Worm (Caenorhabditis elegans) whole organism, late embryonic: ENCODE results near the gene aqp-3.
"Not testable (repeated sequence)": the region's sequence is repeated elsewhere in the genome, so short reads cannot be mapped to it uniquely, and the experiment has no call there.

Experiments used
- F13H6.1 ChIP-seq: sonication (generic microtip); optimal IDR thresholded peaks from 2 replicates; lab custom pipeline; 2016; ENCODE audit warnings: missing genetic modification characterization, missing compliant biosample characterization
- Y22D7AL.16 ChIP-seq: sonication (generic microtip); optimal IDR thresholded peaks from 2 replicates; lab custom pipeline; 2016; ENCODE audit warnings: missing genetic modification characterization, missing compliant biosample characterization
- ahr-1 ChIP-seq: sonication (generic microtip); optimal IDR thresholded peaks from 2 replicates; lab custom pipeline; 2016; ENCODE audit warnings: missing genetic modification characterization, missing compliant biosample characterization
- ama-1 ChIP-seq: fragments of 150-350 bp; optimal IDR thresholded peaks from 2 replicates; lab custom pipeline; 2014
- ceh-14 ChIP-seq: sonication (generic microtip); optimal IDR thresholded peaks from 2 replicates; lab custom pipeline; 2016; ENCODE audit warnings: missing genotype, missing genetic modification characterization, missing compliant biosample characterization
- ceh-18 ChIP-seq: sonication (generic microtip); optimal IDR thresholded peaks from 2 replicates; lab custom pipeline; 2016; ENCODE audit warnings: missing genetic modification characterization, missing compliant biosample characterization
- ceh-19 ChIP-seq: fragments of 200-800 bp; sonication (Bioruptor generic); optimal IDR thresholded peaks from 2 replicates; lab custom pipeline; 2018; ENCODE audit warnings: mild to moderate bottlenecking, missing genetic modification characterization, missing compliant biosample characterization
- ceh-30 ChIP-seq: fragments of 150-350 bp; optimal IDR thresholded peaks from 2 replicates; lab custom pipeline; 2014; ENCODE audit warnings: missing biosample characterization, missing genetic modification characterization
- ceh-34 ChIP-seq: sonication (generic microtip); optimal IDR thresholded peaks from 2 replicates; lab custom pipeline; 2016; ENCODE audit warnings: mild to moderate bottlenecking, missing genetic modification characterization, missing compliant biosample characterization
- ceh-45 ChIP-seq: fragments of 200-800 bp; sonication (Bioruptor generic); IDR thresholded peaks from 2 replicates; pipeline ENCODE4 v1.3.6; 2022; ENCODE audit warnings: missing genetic modification reagents, missing genetic modification characterization, missing compliant biosample characterization
- ceh-48 ChIP-seq: sonication (generic microtip); optimal IDR thresholded peaks from 2 replicates; lab custom pipeline; 2016; ENCODE audit warnings: missing genetic modification characterization, inconsistent platforms, missing compliant biosample characterization
- ceh-6 ChIP-seq: fragments of 200-800 bp; sonication (Bioruptor generic); optimal IDR thresholded peaks from 2 replicates; lab custom pipeline; 2018; ENCODE audit warnings: mild to moderate bottlenecking, missing genetic modification characterization, missing compliant biosample characterization
- ceh-9 ChIP-seq: sonication (generic microtip); optimal IDR thresholded peaks from 2 replicates; lab custom pipeline; 2016; ENCODE audit warnings: mild to moderate bottlenecking, missing genetic modification characterization, inconsistent platforms, missing compliant biosample characterization
- che-1 ChIP-seq: sonication (generic microtip); optimal IDR thresholded peaks from 2 replicates; lab custom pipeline; 2016; ENCODE audit warnings: mild to moderate bottlenecking, missing genetic modification characterization, missing compliant biosample characterization
- dmd-4 ChIP-seq: sonication (generic microtip); optimal IDR thresholded peaks from 2 replicates; lab custom pipeline; 2016; ENCODE audit warnings: borderline replicate concordance, missing genetic modification characterization, missing compliant biosample characterization
- elt-2 ChIP-seq: sonication (generic microtip); optimal IDR thresholded peaks from 2 replicates; lab custom pipeline; 2016; ENCODE audit warnings: missing genetic modification reagents, missing genetic modification characterization, missing compliant biosample characterization
- ets-4 ChIP-seq: sonication (generic microtip); optimal IDR thresholded peaks from 2 replicates; lab custom pipeline; 2016; ENCODE audit warnings: missing genetic modification characterization, missing compliant biosample characterization
- hlh-8 ChIP-seq: sonication (generic microtip); optimal IDR thresholded peaks from 2 replicates; lab custom pipeline; 2016; ENCODE audit warnings: missing genotype, missing genetic modification characterization, missing compliant biosample characterization
- lin-11 ChIP-seq: fragments of 200-800 bp; sonication (Bioruptor generic); optimal IDR thresholded peaks from 2 replicates; lab custom pipeline; 2018; ENCODE audit warnings: mild to moderate bottlenecking, missing genetic modification characterization, missing compliant biosample characterization
- madf-2 ChIP-seq: sonication (generic microtip); optimal IDR thresholded peaks from 2 replicates; lab custom pipeline; 2017; ENCODE audit warnings: missing genetic modification characterization, missing compliant biosample characterization
- mec-3 ChIP-seq: sonication (generic microtip); optimal IDR thresholded peaks from 2 replicates; lab custom pipeline; 2016; ENCODE audit warnings: borderline replicate concordance, missing genetic modification characterization, missing compliant biosample characterization
- nfya-1 ChIP-seq: sonication (generic microtip); optimal IDR thresholded peaks from 2 replicates; lab custom pipeline; 2017; ENCODE audit warnings: missing genetic modification characterization, mild to moderate bottlenecking, missing compliant biosample characterization, antibody characterized with exemption, moderate library complexity
- npax-4 ChIP-seq: sonication (generic microtip); optimal IDR thresholded peaks from 2 replicates; lab custom pipeline; 2016; ENCODE audit warnings: missing genetic modification characterization, missing compliant biosample characterization
- odd-2 ChIP-seq: sonication (generic microtip); optimal IDR thresholded peaks from 2 replicates; lab custom pipeline; 2017; ENCODE audit warnings: antibody characterized with exemption, mild to moderate bottlenecking, missing genetic modification characterization, missing compliant biosample characterization
- pax-1 ChIP-seq: fragments of 150-350 bp; optimal IDR thresholded peaks from 2 replicates; lab custom pipeline; 2014; ENCODE audit warnings: missing biosample characterization, missing genetic modification characterization
- pha-2 ChIP-seq: sonication (generic microtip); optimal IDR thresholded peaks from 2 replicates; lab custom pipeline; 2017; ENCODE audit warnings: mild to moderate bottlenecking, missing genetic modification characterization, missing compliant biosample characterization
- ref-2 ChIP-seq: sonication (generic microtip); optimal IDR thresholded peaks from 2 replicates; lab custom pipeline; 2016; ENCODE audit warnings: missing genetic modification characterization, missing compliant biosample characterization
- sox-2 ChIP-seq: fragments of 200-800 bp; sonication (Bioruptor generic); IDR thresholded peaks from 2 replicates; pipeline ENCODE4 v1.3.6; 2022; ENCODE audit warnings: missing genetic modification reagents, missing genetic modification characterization, missing compliant biosample characterization
- syd-9 ChIP-seq: sonication (generic microtip); optimal IDR thresholded peaks from 2 replicates; lab custom pipeline; 2016; ENCODE audit warnings: mild to moderate bottlenecking, missing genetic modification characterization, moderate library complexity, missing compliant biosample characterization
- tbx-2 ChIP-seq: sonication (generic microtip); optimal IDR thresholded peaks from 2 replicates; lab custom pipeline; 2016; ENCODE audit warnings: missing genetic modification characterization, missing compliant biosample characterization
- unc-3 ChIP-seq, 2 experiments: fragments of 200-800 bp in 1 of 2; sonication (Bioruptor generic) in 1 of 2; sonication (generic microtip) in 1 of 2; conservative IDR thresholded peaks in 1 of 2; optimal IDR thresholded peaks in 1 of 2; 2 replicates each; pipeline versions ENCODE4 v1.3.6 to Lab custom; 2016 to 2022; ENCODE audit warnings: missing compliant biosample characterization in 2 of 2, missing genetic modification characterization in 2 of 2, missing genetic modification reagents in 1 of 2
- unc-86 ChIP-seq: sonication (generic microtip); optimal IDR thresholded peaks from 2 replicates; lab custom pipeline; 2016; ENCODE audit warnings: missing genetic modification characterization, missing compliant biosample characterization
- ztf-16 ChIP-seq: sonication (generic microtip); optimal IDR thresholded peaks from 2 replicates; lab custom pipeline; 2017; ENCODE audit warnings: missing genetic modification characterization, missing compliant biosample characterization

aqp-3 gene

ce11 chrIV:11001614-11002013 lies 35.4 kb upstream of the aqp-3 start, which contains the start of gene F13H10.9:
F13H10.9 (plus strand) TSS chrIV:11001914.
- TF ChIP-seq unc-86 (tag; lab: Kevin White, UChicago) (no peak), che-1 (no peak)

ce11 chrIV:10990699-10991098 lies 24.4 kb upstream of the aqp-3 start, which contains the start of gene F13H10.5:
F13H10.5 (plus strand) TSS chrIV:10990999.
- TF ChIP-seq ceh-30 (tag; lab: Kevin White, UChicago) (no peak), ets-4 (tag; lab: Kevin White, UChicago) (no peak), pax-1 (tag; lab: Kevin White, UChicago) (no peak), hlh-8 (tag; lab: Kevin White, UChicago) (no peak), sox-2 (GFP tag; lab: Robert Waterston, UW) (no peak), npax-4 (tag; lab: Kevin White, UChicago) (no peak), nfya-1 (tag; lab: Kevin White, UChicago) (no peak), che-1 (no peak), tbx-2 (tag; lab: Kevin White, UChicago) (no peak), ceh-9 (tag; lab: Kevin White, UChicago) (no peak), ceh-18 (tag; lab: Kevin White, UChicago) (no peak)
- TF ChIP-seq, all 69 proteins: peak for 0

- not testable (repeated sequence) for TF ChIP-seq madf-2 (tag; lab: Kevin White, UChicago); ceh-18 (tag; lab: Kevin White, UChicago); ceh-19 (GFP tag; lab: Kevin White, UChicago)
Observed at ce11 chrIV:10987342-10987945, 21.2 kb upstream of the aqp-3 start, which contains the start of gene Y43E12A.3. Y43E12A.3 (plus strand) TSS chrIV:10987895.

- TF ChIP-seq ceh-6 (GFP tag; lab: Kevin White, UChicago) (no peak), pax-1 (tag; lab: Kevin White, UChicago) (no peak), ref-2 (no peak), ztf-16 (tag; lab: Kevin White, UChicago) (no peak), pha-2 (tag; lab: Kevin White, UChicago) (no peak), unc-86 (tag; lab: Kevin White, UChicago) (no peak), F13H6.1 (tag; lab: Kevin White, UChicago) (no peak), odd-2 (no peak), npax-4 (tag; lab: Kevin White, UChicago) (no peak), ceh-48 (tag; lab: Kevin White, UChicago) (no peak), ceh-34 (tag; lab: Kevin White, UChicago) (no peak), unc-3 (GFP tag; conservative IDR thresholded peaks at IDR 0.05; lab: Robert Waterston, UW) (no peak), unc-3 (tag; optimal IDR thresholded peaks at IDR 0.05; lab: Kevin White, UChicago) (no peak)
Observed at ce11 chrIV:10985568-10986035, 19.3 kb upstream of the aqp-3 start, which contains the start of gene cyb-2.1. cyb-2.1 (plus strand) TSS chrIV:10985985.

- TF ChIP-seq tbx-2 (tag; lab: Kevin White, UChicago): no peak
- TF ChIP-seq Y22D7AL.16 (tag; lab: Kevin White, UChicago): no peak
- no peak for TF ChIP-seq ahr-1 (tag; lab: Kevin White, UChicago)
- TF ChIP-seq ceh-45 (GFP tag; lab: Robert Waterston, UW): no peak
- TF ChIP-seq mec-3 (tag; lab: Kevin White, UChicago): no peak
- TF ChIP-seq dmd-4 (tag; lab: Kevin White, UChicago): no peak
- no peak for TF ChIP-seq lin-11
- TF ChIP-seq odd-2: no peak
- no peak for TF ChIP-seq ama-1 (lab: Kevin White, UChicago)
- TF ChIP-seq elt-2: no peak
- no peak for TF ChIP-seq syd-9 (tag; lab: Kevin White, UChicago)
- TF ChIP-seq ceh-14 (tag; lab: Kevin White, UChicago): no peak
Observed at ce11 chrIV:10981761-10982160, 15.5 kb upstream of the aqp-3 start, which contains the start of gene Y43E12A.2. Y43E12A.2 (plus strand) TSS chrIV:10982061.
